Fruit fly (Drosophila melanogaster) whole organism, prepupa: ENCODE results near the gene CG32036.

Experiments
- CG11294 ChIP-seq: fragments of 200-800 bp; sonication (Bioruptor generic); IDR thresholded peaks from 2 replicates; pipeline ENCODE4 v1.3.6; 2022; ENCODE audit warnings: missing biosample characterization, missing genetic modification characterization
- CG11902 ChIP-seq: fragments of 200-800 bp; sonication (Bioruptor generic); optimal IDR thresholded peaks from 3 replicates; lab custom pipeline; 2016; ENCODE audit warnings: missing biosample characterization, missing genetic modification characterization
- CG31627 ChIP-seq: fragments of 200-800 bp; sonication (Bioruptor generic); optimal IDR thresholded peaks from 3 replicates; lab custom pipeline; 2016; ENCODE audit warnings: missing biosample characterization, missing genetic modification characterization
- CG4318 ChIP-seq: fragments of 200-800 bp; sonication (Bioruptor generic); optimal IDR thresholded peaks from 3 replicates; lab custom pipeline; 2017; ENCODE audit warnings: missing biosample characterization, mild to moderate bottlenecking, missing genetic modification characterization
- CG6854 ChIP-seq: fragments of 200-800 bp; sonication (Bioruptor generic); optimal IDR thresholded peaks from 2 replicates; lab custom pipeline; 2017; ENCODE audit warnings: missing biosample characterization, mild to moderate bottlenecking, missing genetic modification characterization
- esn ChIP-seq: fragments of 200-800 bp; sonication (Bioruptor generic); optimal IDR thresholded peaks from 2 replicates; lab custom pipeline; 2016; ENCODE audit warnings: missing biosample characterization, mild to moderate bottlenecking, missing genetic modification characterization, moderate library complexity

dm6 chr3L:9466595-9466994, 22.4 kb downstream of the CG32036 start:
- TF ChIP-seq CG6854 (GFP tag; lab: Kevin White, UChicago) (no peak), esn (peak; percentile 6), CG31627 (GFP tag; lab: Kevin White, UChicago) (no peak), CG11902 (GFP tag; lab: Kevin White, UChicago) (no peak), CG11294 (GFP tag; lab: Robert Waterston, UW) (no peak), CG4318 (GFP tag; lab: Kevin White, UChicago) (no peak)
